Worm (Caenorhabditis elegans) whole organism, L3 larva: ENCODE measurements around the gene F35G12.5.

Experiments used
- ZK546.5 ChIP-seq: sonication (generic microtip); optimal IDR thresholded peaks from 2 replicates; lab custom pipeline; 2017; ENCODE audit warnings: missing biosample characterization, missing genetic modification characterization
- daf-12 ChIP-seq: fragments of 150-350 bp; optimal IDR thresholded peaks from 2 replicates; lab custom pipeline; 2014; ENCODE audit warnings: missing biosample characterization, missing genetic modification reagents, missing genetic modification characterization
- lin-39 ChIP-seq: fragments of 150-350 bp; optimal IDR thresholded peaks from 2 replicates; lab custom pipeline; 2018; ENCODE audit warnings: missing biosample characterization, missing genetic modification reagents, missing genetic modification characterization
- nfya-1 ChIP-seq: sonication (generic microtip); optimal IDR thresholded peaks from 2 replicates; lab custom pipeline; 2017; ENCODE audit warnings: missing genetic modification characterization, mild to moderate bottlenecking, missing compliant biosample characterization, antibody characterized with exemption, moderate library complexity; ENCODE audit not compliant: insufficient read depth
- nhr-76 ChIP-seq: fragments of 150-350 bp; sonication (generic microtip); optimal IDR thresholded peaks from 5 replicates; lab custom pipeline; 2014; ENCODE audit warnings: missing biosample characterization, missing genetic modification characterization
- skn-1 ChIP-seq: fragments of 150-350 bp; optimal IDR thresholded peaks from 2 replicates; lab custom pipeline; 2014; ENCODE audit warnings: missing biosample characterization, missing genetic modification characterization
- unc-62 ChIP-seq: fragments of 150-350 bp; sonication (generic microtip); optimal IDR thresholded peaks from 4 replicates; lab custom pipeline; 2014; ENCODE audit warnings: missing biosample characterization, missing genetic modification reagents, missing genetic modification characterization

DNA sequence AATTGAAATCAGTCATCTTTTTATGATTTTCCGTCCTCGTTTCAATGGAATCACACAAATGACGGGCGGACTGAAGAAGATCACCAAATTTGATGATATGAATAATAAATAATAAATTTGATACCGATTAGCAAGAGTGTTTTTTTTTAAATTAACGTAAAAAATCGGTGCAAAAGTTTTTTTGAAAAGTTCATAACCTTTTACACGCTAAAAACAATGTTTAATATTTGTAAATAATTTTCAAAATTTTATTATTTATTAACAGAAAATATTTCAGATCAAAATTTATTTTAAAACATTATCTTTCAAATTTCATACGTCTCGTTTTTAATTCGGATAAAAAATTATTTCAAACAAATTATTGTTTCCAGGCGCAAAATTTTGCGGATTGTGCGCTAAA, 39.0 kb upstream of the F35G12.5 start, which contains the start of gene M88.3:
- TF ChIP-seq skn-1 (tag; lab: Kevin White, UChicago), result no peak
- TF ChIP-seq ZK546.5 (tag; lab: Kevin White, UChicago), result no peak
- TF ChIP-seq nfya-1, result no peak
- no peak for TF ChIP-seq unc-62
- TF ChIP-seq lin-39 (tag; lab: Kevin White, UChicago), result no peak
- TF ChIP-seq daf-12 (tag; lab: Kevin White, UChicago), result no peak
- TF ChIP-seq nhr-76 (tag; lab: Kevin White, UChicago), result no peak
